Worm (Caenorhabditis elegans): Measurements from ENCODE around the gene C10C6.13.

The C10C6.13 gene

DNA sequence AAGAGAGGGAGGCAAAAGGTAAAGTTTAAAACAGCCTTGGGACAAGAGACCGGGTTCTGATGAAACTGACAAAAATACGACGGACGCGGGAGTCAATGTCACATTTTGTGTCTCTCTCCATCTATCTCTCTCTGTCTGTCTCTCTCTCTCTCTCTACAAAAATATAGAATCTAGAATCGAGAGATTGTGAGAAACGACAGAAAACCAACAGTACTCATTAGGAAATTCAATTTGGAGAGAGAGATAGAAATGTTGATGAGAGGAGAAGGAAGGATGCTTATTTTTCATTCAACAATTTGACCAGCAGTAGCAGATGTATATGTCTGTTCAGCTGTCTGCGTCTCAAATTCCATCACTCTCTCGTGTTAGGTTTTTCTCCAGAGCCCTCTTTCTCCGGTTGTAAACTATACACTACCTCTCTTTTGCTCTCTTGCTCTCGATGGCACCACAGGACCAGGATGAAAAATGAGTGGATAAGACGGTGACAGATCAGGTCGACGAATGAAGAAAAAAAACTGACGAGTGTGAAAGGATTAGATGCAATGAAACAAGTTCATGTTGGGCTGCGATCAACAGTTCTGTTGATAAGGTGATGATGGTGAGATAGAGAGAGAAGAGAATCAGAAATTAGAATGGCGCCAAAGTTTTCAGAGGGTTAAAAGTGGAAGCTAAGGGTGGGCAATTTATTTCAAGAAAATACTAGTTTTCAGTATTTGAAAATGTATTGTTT lies 20.2 kb upstream of the C10C6.13 start:
- TF ChIP-seq ceh-43 (GFP tag; optimal IDR thresholded peaks at IDR 0.05) (no peak), elt-3 (tag; optimal IDR thresholded peaks at IDR 0.05) (no peak), unc-62 (GFP tag; optimal IDR thresholded peaks at IDR 0.05) (peak; percentile 66), hlh-1 (tag; optimal IDR thresholded peaks at IDR 0.05) (peak; percentile 47), unc-120 (tag; optimal IDR thresholded peaks at IDR 0.05; ENCODE audit: poor library complexity, severe bottlenecking) (peak; percentile 72)

DNA sequence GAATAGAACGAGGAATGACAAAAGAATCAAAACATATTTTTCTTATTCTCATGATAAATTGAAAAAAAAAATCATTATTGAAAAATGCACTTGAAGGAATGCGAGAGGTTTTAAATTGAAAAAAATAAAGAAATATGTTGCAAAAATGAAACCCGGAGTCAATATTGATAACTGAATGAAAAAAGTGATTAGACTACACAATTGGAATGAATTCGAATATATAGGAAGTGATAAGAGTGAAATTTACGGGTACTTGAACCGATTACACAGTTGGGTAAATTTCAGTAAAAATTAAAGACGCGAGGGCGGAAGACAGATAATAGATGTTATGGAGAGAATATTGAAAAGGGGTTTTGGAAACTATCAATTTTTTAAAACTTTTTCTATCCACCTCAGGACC lies 19.5 kb upstream of the C10C6.13 start:
- TF ChIP-seq cnd-1 (tag; optimal IDR thresholded peaks at IDR 0.05) (no peak), mls-2 (tag; optimal IDR thresholded peaks at IDR 0.05) (no peak), nhr-2 (tag; optimal IDR thresholded peaks at IDR 0.05) (no peak), ceh-83 (GFP tag; optimal IDR thresholded peaks at IDR 0.05) (no peak), ham-2 (GFP tag; optimal IDR thresholded peaks at IDR 0.05) (no peak), flh-1 (GFP tag; optimal IDR thresholded peaks at IDR 0.05) (no peak), hlh-1 (tag; optimal IDR thresholded peaks at IDR 0.05) (no peak), pha-4 (tag; optimal IDR thresholded peaks at IDR 0.05) (no peak), unc-39 (tag; optimal IDR thresholded peaks at IDR 0.05) (no peak), elt-1 (tag; optimal IDR thresholded peaks at IDR 0.05; ENCODE audit: borderline replicate concordance, insufficient read depth) (no peak), lin-32 (GFP tag; optimal IDR thresholded peaks at IDR 0.05) (no peak), zip-8 (tag; optimal IDR thresholded peaks at IDR 0.05) (no peak), ceh-39 (tag; optimal IDR thresholded peaks at IDR 0.05) (no peak), ztf-11 (tag; optimal IDR thresholded peaks at IDR 0.05) (no peak), ces-1 (GFP tag; optimal IDR thresholded peaks at IDR 0.05) (no peak), ceh-43 (GFP tag; optimal IDR thresholded peaks at IDR 0.05) (no peak), snpc-4 (tag; optimal IDR thresholded peaks at IDR 0.05) (no peak), nhr-28 (tag; optimal IDR thresholded peaks at IDR 0.05) (no peak), nhr-76 (tag; optimal IDR thresholded peaks at IDR 0.05) (no peak)

DNA sequence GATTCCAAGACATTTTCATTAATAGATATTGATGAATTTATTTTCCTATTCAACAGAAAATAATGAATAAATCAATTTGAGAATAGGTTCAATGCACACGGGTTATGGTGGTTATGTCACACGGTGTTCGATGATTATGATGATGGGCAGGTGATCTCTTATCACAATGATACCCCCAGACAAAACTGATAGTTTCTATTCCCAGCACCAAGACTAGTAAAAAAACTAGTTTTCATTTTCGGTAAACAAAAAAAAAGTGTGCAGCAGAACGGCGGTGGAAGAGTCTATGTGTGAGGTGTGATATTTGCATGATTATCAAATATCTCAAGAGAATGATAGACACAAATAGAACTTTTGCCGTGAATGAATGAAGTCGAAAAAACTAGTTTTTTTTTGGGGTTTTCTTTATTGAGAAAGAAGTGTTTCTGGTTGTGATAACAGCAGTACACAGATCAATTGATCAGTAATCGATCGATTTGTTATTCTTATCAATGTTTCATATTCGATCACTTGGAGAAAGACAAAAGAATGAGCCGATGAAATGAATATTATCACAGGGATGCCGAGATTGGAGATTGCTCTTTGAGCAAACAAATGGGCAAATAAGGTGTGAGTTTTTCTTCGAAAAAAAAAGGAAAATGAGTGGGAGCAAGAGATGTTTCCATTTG lies 18.5 kb upstream of the C10C6.13 start:
- TF ChIP-seq unc-39 (tag; optimal IDR thresholded peaks at IDR 0.05) (no peak), unc-62 (GFP tag; optimal IDR thresholded peaks at IDR 0.05) (no peak), nhr-12 (tag; optimal IDR thresholded peaks at IDR 0.05) (no peak)

DNA sequence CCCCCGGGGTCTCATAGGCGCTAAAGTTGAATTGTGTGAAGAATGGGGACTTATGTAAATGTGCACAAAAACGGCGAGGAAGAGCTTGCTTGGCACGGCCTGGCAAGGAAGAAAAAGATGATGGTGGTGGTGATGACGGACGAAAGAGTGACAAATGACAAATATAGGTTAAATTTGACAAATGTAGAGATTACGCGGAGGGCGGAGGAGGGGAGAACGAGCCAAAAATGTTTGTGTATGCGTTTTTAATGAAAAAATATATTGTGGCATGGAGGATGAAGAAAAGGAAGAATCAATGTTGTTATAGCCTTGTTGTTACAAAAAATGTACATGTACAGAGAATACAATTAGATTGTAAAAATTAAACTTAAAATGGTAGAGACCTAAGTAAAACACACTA lies 17.3 kb upstream of the C10C6.13 start:
- TF ChIP-seq drap-1 (GFP tag; optimal IDR thresholded peaks at IDR 0.05), result no peak
- no peak for TF ChIP-seq cnd-1 (tag; optimal IDR thresholded peaks at IDR 0.05)
- no peak for TF ChIP-seq nhr-28 (tag; optimal IDR thresholded peaks at IDR 0.05)
- no peak for TF ChIP-seq ham-2 (GFP tag; optimal IDR thresholded peaks at IDR 0.05)
- TF ChIP-seq snpc-4 (tag; optimal IDR thresholded peaks at IDR 0.05), result no peak
- TF ChIP-seq nhr-237 (tag; optimal IDR thresholded peaks at IDR 0.05), result no peak
- no peak for TF ChIP-seq mab-5 (tag; optimal IDR thresholded peaks at IDR 0.05)
- TF ChIP-seq nhr-2 (tag; optimal IDR thresholded peaks at IDR 0.05), result no peak
- TF ChIP-seq ceh-83 (GFP tag; optimal IDR thresholded peaks at IDR 0.05), result no peak
- no peak for TF ChIP-seq nhr-12 (tag; optimal IDR thresholded peaks at IDR 0.05)
- no peak for TF ChIP-seq bed-3 (GFP tag; optimal IDR thresholded peaks at IDR 0.05)
- TF ChIP-seq flh-1 (GFP tag; optimal IDR thresholded peaks at IDR 0.05), result no peak
- no peak for TF ChIP-seq blmp-1 (tag; optimal IDR thresholded peaks at IDR 0.05)

DNA sequence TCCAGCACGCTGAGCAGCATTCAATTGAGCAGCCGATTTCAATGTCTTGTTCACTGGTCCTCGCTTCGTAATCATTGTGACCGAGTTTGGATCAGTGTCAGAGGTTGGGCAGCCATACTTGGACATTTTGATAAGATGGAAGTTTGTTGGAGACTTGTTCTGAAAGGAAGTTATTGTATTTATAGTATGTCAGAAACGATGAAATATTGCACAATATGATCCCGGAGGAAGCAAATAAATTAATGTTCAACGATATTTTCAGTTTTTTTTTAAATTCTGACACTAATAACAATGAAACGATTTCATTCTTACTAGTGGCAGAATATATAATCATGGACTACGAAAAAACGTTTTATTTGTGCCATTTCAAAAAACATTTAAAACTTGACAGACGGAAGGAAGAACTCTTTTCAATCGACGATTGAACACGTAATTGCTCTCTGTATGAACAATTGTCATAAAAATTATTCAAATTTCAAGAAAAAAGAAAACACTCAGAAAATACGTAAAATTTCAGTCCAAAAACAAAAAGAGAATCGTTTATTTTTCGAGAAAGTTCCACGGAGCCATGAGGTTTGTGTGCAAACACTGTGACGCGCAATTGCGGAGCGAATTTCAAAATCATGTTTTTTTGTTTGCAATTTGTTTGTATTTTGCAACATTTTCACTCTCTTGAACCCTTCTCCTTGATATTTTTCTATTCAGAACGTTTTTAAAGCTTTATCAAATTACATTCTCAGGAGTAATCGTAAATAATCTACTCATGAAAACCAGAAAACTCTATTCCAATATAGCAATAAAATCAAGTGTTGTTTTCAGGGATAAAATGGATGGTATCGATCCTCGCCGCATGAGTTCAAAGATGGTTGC lies 10.7 kb upstream of the C10C6.13 start, which contains the start of the genes mbf-1 and nse-4:
TSS of gene mbf-1 (minus strand) at position 343 of the 870 bp plus-strand sequence.
TSS of gene nse-4 (plus strand) at position 820 of the 870 bp plus-strand sequence.
- peak; percentile 45 for TF ChIP-seq lin-13 (tag; optimal IDR thresholded peaks at IDR 0.05)
- no peak for TF ChIP-seq unc-39 (tag; optimal IDR thresholded peaks at IDR 0.05)
- TF ChIP-seq blmp-1 (tag; optimal IDR thresholded peaks at IDR 0.05), result no peak
- TF ChIP-seq ham-2 (GFP tag; optimal IDR thresholded peaks at IDR 0.05), result no peak
- TF ChIP-seq nhr-28 (tag; optimal IDR thresholded peaks at IDR 0.05), result no peak
- no peak for TF ChIP-seq bed-3 (GFP tag; optimal IDR thresholded peaks at IDR 0.05)
- no peak for TF ChIP-seq zip-8 (tag; optimal IDR thresholded peaks at IDR 0.05)
- no peak for TF ChIP-seq cnd-1 (tag; optimal IDR thresholded peaks at IDR 0.05)
- no peak for TF ChIP-seq snpc-4 (tag; optimal IDR thresholded peaks at IDR 0.05)
- TF ChIP-seq unc-62 (GFP tag; optimal IDR thresholded peaks at IDR 0.05), result no peak
- no peak for TF ChIP-seq ceh-39 (tag; optimal IDR thresholded peaks at IDR 0.05)
- no peak for TF ChIP-seq sem-2 (GFP tag; optimal IDR thresholded peaks at IDR 0.05)
- TF ChIP-seq unc-120 (tag; optimal IDR thresholded peaks at IDR 0.05; ENCODE audit: poor library complexity, severe bottlenecking), result no peak
- TF ChIP-seq ceh-83 (GFP tag; optimal IDR thresholded peaks at IDR 0.05), result no peak
- TF ChIP-seq mep-1 (tag; optimal IDR thresholded peaks at IDR 0.05), result peak; percentile 75
- peak; percentile 55 for TF ChIP-seq lsy-2 (tag; optimal IDR thresholded peaks at IDR 0.05)
- peak; percentile 49 for TF ChIP-seq ces-1 (GFP tag; optimal IDR thresholded peaks at IDR 0.05)
- TF ChIP-seq mab-5 (tag; optimal IDR thresholded peaks at IDR 0.05), result peak; percentile 72
- TF ChIP-seq ceh-43 (GFP tag; optimal IDR thresholded peaks at IDR 0.05), result no peak
- TF ChIP-seq nhr-76 (tag; optimal IDR thresholded peaks at IDR 0.05), result no peak
- TF ChIP-seq lin-32 (GFP tag; optimal IDR thresholded peaks at IDR 0.05), result no peak
- no peak for TF ChIP-seq elt-1 (tag; optimal IDR thresholded peaks at IDR 0.05; ENCODE audit: borderline replicate concordance, insufficient read depth)
- no peak for TF ChIP-seq drap-1 (GFP tag; optimal IDR thresholded peaks at IDR 0.05)
- no peak for TF ChIP-seq nhr-2 (tag; optimal IDR thresholded peaks at IDR 0.05)
- no peak for TF ChIP-seq elt-3 (tag; optimal IDR thresholded peaks at IDR 0.05)
- no peak for TF ChIP-seq M03D4.4 (tag; optimal IDR thresholded peaks at IDR 0.05)
- TF ChIP-seq ztf-11 (tag; optimal IDR thresholded peaks at IDR 0.05), result no peak
- TF ChIP-seq tbx-8 (GFP tag; optimal IDR thresholded peaks at IDR 0.05), result no peak
- TF ChIP-seq hlh-1 (tag; optimal IDR thresholded peaks at IDR 0.05), result no peak
- no peak for TF ChIP-seq flh-1 (GFP tag; optimal IDR thresholded peaks at IDR 0.05)

All from whole organism, mixed stage, embryonic.